Worm (Caenorhabditis elegans) whole organism, L1 larva: Measurements from ENCODE around the gene nstp-6.

Source experiments
- C16A3.4 ChIP-seq: fragments of 150-350 bp; optimal IDR thresholded peaks from 2 replicates; lab custom pipeline; 2014; ENCODE audit warnings: missing biosample characterization, missing genetic modification characterization
- C34B4.2 ChIP-seq: sonication (generic microtip); optimal IDR thresholded peaks from 2 replicates; lab custom pipeline; 2017; ENCODE audit warnings: mild to moderate bottlenecking, missing genetic modification characterization, missing compliant biosample characterization
- F16B12.6 ChIP-seq: fragments of 150-350 bp; optimal IDR thresholded peaks from 2 replicates; lab custom pipeline; 2014; ENCODE audit warnings: missing biosample characterization, missing genetic modification characterization
- Y116A8C.19 ChIP-seq: sonication (generic microtip); optimal IDR thresholded peaks from 2 replicates; lab custom pipeline; 2016; ENCODE audit warnings: missing compliant biosample characterization, missing genetic modification characterization, borderline replicate concordance
- aha-1 ChIP-seq: fragments of 150-350 bp; optimal IDR thresholded peaks from 2 replicates; lab custom pipeline; 2014; ENCODE audit warnings: missing biosample characterization, missing genetic modification characterization
- alr-1 ChIP-seq: fragments of 200-800 bp; sonication (Bioruptor generic); optimal IDR thresholded peaks from 2 replicates; lab custom pipeline; 2018; ENCODE audit warnings: borderline replicate concordance, mild to moderate bottlenecking, missing genetic modification characterization, missing compliant biosample characterization
- ceh-8 ChIP-seq: fragments of 200-800 bp; sonication (Bioruptor generic); optimal IDR thresholded peaks from 2 replicates; lab custom pipeline; 2018; ENCODE audit warnings: mild to moderate bottlenecking, missing genetic modification characterization, moderate library complexity, missing compliant biosample characterization
- ceh-90 ChIP-seq: sonication (generic microtip); optimal IDR thresholded peaks from 2 replicates; lab custom pipeline; 2016; ENCODE audit warnings: missing genetic modification characterization, missing compliant biosample characterization
- ces-1 ChIP-seq: fragments of 150-350 bp; optimal IDR thresholded peaks from 2 replicates; lab custom pipeline; 2014; ENCODE audit warnings: missing biosample characterization, missing genetic modification reagents, missing genetic modification characterization
- dpl-1 ChIP-seq, 3 experiments: fragments of 150-350 bp in 2 of 3; sonication (generic microtip) in 1 of 3; optimal IDR thresholded peaks; 2 replicates each; lab custom pipeline; 2014 to 2017; ENCODE audit warnings: missing biosample characterization in 3 of 3, missing genetic modification characterization in 3 of 3, missing genetic modification reagents in 3 of 3
- efl-1 ChIP-seq, 4 experiments: fragments of 150-350 bp; optimal IDR thresholded peaks in 3 of 4; peaks in 1 of 4; 1 replicate in 1 of 4; 2 replicates in 3 of 4; lab custom pipeline; 2014; ENCODE audit warnings: missing biosample characterization in 2 of 4, missing genetic modification characterization in 2 of 4, missing genetic modification reagents in 2 of 4
- egl-27 ChIP-seq, 2 experiments: fragments of 150-350 bp in 1 of 2; sonication (generic microtip); optimal IDR thresholded peaks; 3 replicates each; lab custom pipeline; 2017 to 2018; ENCODE audit warnings: missing biosample characterization in 2 of 2, missing genetic modification characterization in 2 of 2, missing genetic modification reagents in 2 of 2
- ets-5 ChIP-seq: fragments of 200-800 bp; sonication (Bioruptor generic); IDR thresholded peaks from 2 replicates; pipeline ENCODE4 v1.3.6; 2022; ENCODE audit warnings: missing genetic modification characterization, missing compliant biosample characterization
- fkh-8 ChIP-seq: sonication (generic microtip); optimal IDR thresholded peaks from 2 replicates; lab custom pipeline; 2016; ENCODE audit warnings: mild to moderate bottlenecking, missing genetic modification characterization, missing compliant biosample characterization
- hlh-4 ChIP-seq: sonication (generic microtip); optimal IDR thresholded peaks from 2 replicates; lab custom pipeline; 2016; ENCODE audit warnings: mild to moderate bottlenecking, missing genetic modification characterization, missing compliant biosample characterization
- hpl-2 ChIP-seq: fragments of 150-350 bp; optimal IDR thresholded peaks from 2 replicates; lab custom pipeline; 2014; ENCODE audit warnings: missing biosample characterization, missing genetic modification reagents, missing genetic modification characterization
- irx-1 ChIP-seq: sonication (generic microtip); optimal IDR thresholded peaks from 2 replicates; lab custom pipeline; 2016; ENCODE audit warnings: missing genetic modification characterization, missing compliant biosample characterization
- lin-15B ChIP-seq: fragments of 150-350 bp; sonication (generic microtip); optimal IDR thresholded peaks from 3 replicates; lab custom pipeline; 2014; ENCODE audit warnings: missing biosample characterization, missing genetic modification characterization
- lir-3 ChIP-seq: sonication (generic microtip); optimal IDR thresholded peaks from 2 replicates; lab custom pipeline; 2016; ENCODE audit warnings: mild to moderate bottlenecking, missing genetic modification characterization, moderate library complexity, missing compliant biosample characterization; ENCODE audit not compliant: poor library complexity
- mdl-1 ChIP-seq, 2 experiments: fragments of 150-350 bp; optimal IDR thresholded peaks; 2 replicates each; lab custom pipeline; 2014 to 2017; ENCODE audit warnings: missing biosample characterization in 2 of 2, missing genetic modification characterization in 2 of 2, inconsistent platforms in 1 of 2
- mep-1 ChIP-seq: fragments of 150-350 bp; optimal IDR thresholded peaks from 2 replicates; lab custom pipeline; 2014; ENCODE audit warnings: missing biosample characterization, missing genetic modification characterization
- nhr-12 ChIP-seq: sonication (generic microtip); optimal IDR thresholded peaks from 2 replicates; lab custom pipeline; 2017; ENCODE audit warnings: missing biosample characterization, missing genetic modification characterization
- nhr-237 ChIP-seq: fragments of 150-350 bp; optimal IDR thresholded peaks from 2 replicates; lab custom pipeline; 2014; ENCODE audit warnings: missing biosample characterization, missing genetic modification characterization
- nhr-28 ChIP-seq: fragments of 150-350 bp; optimal IDR thresholded peaks from 2 replicates; lab custom pipeline; 2014; ENCODE audit warnings: missing biosample characterization, missing genetic modification characterization
- nhr-85 ChIP-seq: sonication (generic microtip); peaks from one replicate; lab custom pipeline; 2016; ENCODE audit warnings: missing genetic modification characterization, inconsistent platforms, missing compliant biosample characterization
- pag-3 ChIP-seq: sonication (generic microtip); optimal IDR thresholded peaks from 2 replicates; lab custom pipeline; 2017; ENCODE audit warnings: missing genetic modification characterization, mild to moderate bottlenecking, missing compliant biosample characterization, antibody characterized with exemption, borderline replicate concordance; ENCODE audit not compliant: insufficient read depth
- pax-3 ChIP-seq: fragments of 200-800 bp; sonication (Bioruptor generic); optimal IDR thresholded peaks from 2 replicates; lab custom pipeline; 2018; ENCODE audit warnings: mild to moderate bottlenecking, missing genetic modification characterization, moderate library complexity, missing compliant biosample characterization
- skn-1 ChIP-seq: fragments of 150-350 bp; optimal IDR thresholded peaks from 2 replicates; lab custom pipeline; 2014; ENCODE audit warnings: missing biosample characterization, missing genetic modification characterization
- snpc-4 ChIP-seq: fragments of 150-350 bp; optimal IDR thresholded peaks from 2 replicates; lab custom pipeline; 2014; ENCODE audit warnings: missing biosample characterization, missing genetic modification characterization
- snu-23 ChIP-seq: sonication (generic microtip); optimal IDR thresholded peaks from 2 replicates; lab custom pipeline; 2016; ENCODE audit warnings: missing genetic modification characterization, missing compliant biosample characterization
- sox-4 ChIP-seq: sonication (generic microtip); optimal IDR thresholded peaks from 2 replicates; lab custom pipeline; 2016; ENCODE audit warnings: missing genetic modification characterization, missing compliant biosample characterization
- sup-37 ChIP-seq: fragments of 200-800 bp; sonication (Bioruptor generic); optimal IDR thresholded peaks from 2 replicates; lab custom pipeline; 2018; ENCODE audit warnings: mild to moderate bottlenecking, missing genetic modification characterization, missing compliant biosample characterization
- swsn-7 ChIP-seq: sonication (generic microtip); optimal IDR thresholded peaks from 2 replicates; lab custom pipeline; 2016; ENCODE audit warnings: missing genetic modification characterization, missing compliant biosample characterization
- tlp-1 ChIP-seq: fragments of 150-350 bp; optimal IDR thresholded peaks from 2 replicates; lab custom pipeline; 2014; ENCODE audit warnings: missing biosample characterization, missing genetic modification characterization
- unc-130 ChIP-seq: fragments of 150-350 bp; optimal IDR thresholded peaks from 2 replicates; lab custom pipeline; 2017; ENCODE audit warnings: missing biosample characterization, missing genetic modification characterization, inconsistent platforms
- vab-15 ChIP-seq: sonication (generic microtip); optimal IDR thresholded peaks from 2 replicates; lab custom pipeline; 2017; ENCODE audit warnings: missing genotype, mild to moderate bottlenecking, missing genetic modification characterization, missing compliant biosample characterization
- xbp-1 ChIP-seq: sonication (generic microtip); optimal IDR thresholded peaks from 2 replicates; lab custom pipeline; 2016; ENCODE audit warnings: missing genetic modification characterization, missing compliant biosample characterization
- zag-1 ChIP-seq: fragments of 150-350 bp; optimal IDR thresholded peaks from 2 replicates; lab custom pipeline; 2014; ENCODE audit warnings: missing biosample characterization, missing genetic modification characterization

nstp-6 gene

ce11 chrIV:3579477-3579975 is 32.1 kb upstream of the nstp-6 start, which contains the start of gene Y37E11B.1 (continued):
- TF ChIP-seq efl-1 (optimal IDR thresholded peaks at IDR 0.05; lab: Kevin White, UChicago) (peak in 1 of 2 experiments; percentile 53), efl-1 (GFP tag; optimal IDR thresholded peaks at IDR 0.05 in 1 of 2; lab: Kevin White, UChicago) (peak; percentile 38 to 91), mep-1 (tag; lab: Kevin White, UChicago) (no peak), C34B4.2 (tag; lab: Kevin White, UChicago) (no peak), lin-15B (no peak), fkh-8 (tag; lab: Kevin White, UChicago) (peak; percentile 25), pax-3 (tag; lab: Kevin White, UChicago) (no peak), vab-15 (tag; lab: Kevin White, UChicago) (no peak), snu-23 (GFP tag; lab: Kevin White, UChicago) (no peak)

ce11 chrIV:3578667-3579066 is 31.3 kb upstream of the nstp-6 start:
- TF ChIP-seq hlh-4 (tag; lab: Kevin White, UChicago) (no peak), nhr-85 (tag; lab: Kevin White, UChicago) (peak; percentile 63)

DNA sequence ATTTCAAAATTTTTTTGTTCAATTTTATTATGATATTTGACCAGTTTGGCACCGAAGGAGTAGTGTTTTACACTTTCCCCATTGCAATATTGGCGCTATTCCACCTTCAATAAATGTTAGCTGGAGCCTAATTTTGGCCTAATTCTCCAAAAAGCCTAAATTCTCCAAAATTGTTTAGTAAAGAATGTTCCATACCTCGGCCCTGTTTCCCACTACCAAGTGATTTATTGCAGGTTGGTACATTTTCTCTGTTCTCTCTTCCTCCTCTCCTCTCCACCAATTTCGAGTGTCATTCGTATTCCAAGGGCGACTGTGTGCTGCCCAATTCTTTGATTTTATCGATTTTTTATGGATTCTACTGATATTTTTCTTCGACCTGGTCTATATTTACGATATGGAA is 30.8 kb upstream of the nstp-6 start, which contains the start of gene Y37E11B.2:
Gene Y37E11B.2 (plus strand): TSS at position 301 of the 400 bp plus-strand sequence.
- no peak for TF ChIP-seq mdl-1 (tag; optimal IDR thresholded peaks at IDR 0.05; lab: Kevin White, UChicago)
- TF ChIP-seq F16B12.6 (tag; lab: Kevin White, UChicago) = no peak
- TF ChIP-seq lir-3 (tag; lab: Kevin White, UChicago) = no peak
- no peak for TF ChIP-seq ceh-8 (GFP tag; lab: Kevin White, UChicago)
- no peak for TF ChIP-seq lin-15B
- TF ChIP-seq nhr-237 = no peak

DNA sequence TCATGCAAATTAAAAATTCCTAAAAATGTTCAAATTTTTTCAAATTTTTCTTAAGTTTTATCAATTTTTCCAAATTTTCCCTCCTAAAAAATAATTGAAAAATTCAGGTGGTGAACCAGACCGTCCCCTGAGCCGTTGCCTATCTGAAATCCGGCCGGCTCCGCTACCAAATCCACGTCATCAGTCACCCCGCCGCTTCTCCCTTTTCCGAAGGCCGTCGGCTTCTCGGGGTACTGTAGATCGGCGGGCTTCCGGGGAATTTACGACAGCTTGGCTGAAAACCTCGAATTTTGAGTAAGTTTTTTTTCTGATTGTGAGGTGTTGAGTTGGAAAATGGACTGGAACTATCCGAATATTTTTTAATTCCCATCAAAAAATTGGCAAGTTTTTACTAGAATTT is 23.2 kb upstream of the nstp-6 start:
- TF ChIP-seq mdl-1 (tag; optimal IDR thresholded peaks at IDR 0.05; lab: Kevin White, UChicago) (no peak), C34B4.2 (tag; lab: Kevin White, UChicago) (no peak), pax-3 (tag; lab: Kevin White, UChicago) (no peak), ceh-90 (tag; lab: Kevin White, UChicago) (no peak), egl-27 (tag; optimal IDR thresholded peaks at IDR 0.05; lab: Kevin White, UChicago) (no peak), swsn-7 (no peak), ets-5 (no peak), alr-1 (tag; lab: Kevin White, UChicago) (no peak), sup-37 (GFP tag; lab: Kevin White, UChicago) (no peak), pag-3 (no peak), skn-1 (no peak), nhr-28 (no peak), hpl-2 (GFP tag; lab: Kevin White, UChicago) (no peak), ces-1 (no peak), C16A3.4 (tag; lab: Kevin White, UChicago) (no peak), nhr-12 (no peak), zag-1 (no peak), sox-4 (tag; lab: Kevin White, UChicago) (no peak), irx-1 (tag; lab: Kevin White, UChicago) (no peak), Y116A8C.19 (no peak)

ce11 chrIV:3568608-3569007 is 21.2 kb upstream of the nstp-6 start, which contains the start of gene otpl-1:
Gene otpl-1, plus strand, starts transcription at chrIV:3568979.
- TF ChIP-seq snpc-4 = peak; percentile 55
- TF ChIP-seq sox-4 (tag; lab: Kevin White, UChicago) = no peak

DNA sequence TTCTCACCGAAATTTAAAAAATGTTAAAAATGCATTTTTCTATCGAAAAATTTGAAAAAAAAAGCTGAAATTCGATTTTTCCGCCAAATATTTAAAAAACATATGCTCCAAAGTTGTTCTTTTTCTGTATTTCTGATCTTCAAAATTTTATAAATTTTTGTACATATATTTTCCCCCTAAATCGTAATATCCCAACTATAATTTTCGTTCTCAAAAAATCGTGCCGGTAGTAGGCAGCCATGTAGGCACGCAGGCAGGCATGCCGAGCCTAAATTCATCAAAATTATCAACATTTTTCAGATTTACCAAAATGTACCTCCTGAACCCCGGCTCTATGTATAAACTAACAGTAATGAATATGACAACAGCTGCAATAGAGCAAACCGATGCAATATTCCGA is 17.5 kb upstream of the nstp-6 start, which contains the start of gene sre-5:
Gene sre-5 (plus strand): TSS at position 301 of the 400 bp plus-strand sequence.
- no peak for TF ChIP-seq unc-130 (tag; lab: Kevin White, UChicago)
- TF ChIP-seq aha-1 = no peak
- no peak for TF ChIP-seq tlp-1
- no peak for TF ChIP-seq xbp-1 (tag; lab: Kevin White, UChicago)
- no peak for TF ChIP-seq dpl-1 (GFP tag; optimal IDR thresholded peaks at IDR 0.05; lab: Kevin White, UChicago)
